Fruit fly (Drosophila melanogaster) whole organism, wandering third instar larva: Measurements from ENCODE around the gene Mlc2.

Source experiments
- Abd-B ChIP-seq: fragments of >200 bp; optimal IDR thresholded peaks from 2 replicates; lab custom pipeline; 2017; ENCODE audit warnings: missing biosample characterization, missing genetic modification characterization
- Hr83 ChIP-seq: fragments of 200-300 bp; sonication (Bioruptor generic); optimal IDR thresholded peaks from 2 replicates; lab custom pipeline; 2016; ENCODE audit warnings: missing biosample characterization, mild to moderate bottlenecking, missing genetic modification characterization, moderate library complexity; ENCODE audit not compliant: poor library complexity, severe bottlenecking
- Jra ChIP-seq: sonication (Bioruptor generic); optimal IDR thresholded peaks from 2 replicates; lab custom pipeline; 2016; ENCODE audit warnings: missing biosample characterization, missing genetic modification characterization
- Vsx2 ChIP-seq: fragments of 200-300, 225-300 bp; sonication (Bioruptor generic); optimal IDR thresholded peaks from 2 replicates; lab custom pipeline; 2018; ENCODE audit warnings: missing biosample characterization, missing genetic modification characterization; ENCODE audit not compliant: partially characterized antibody
- br ChIP-seq: fragments of 200-800 bp; sonication (Bioruptor generic); optimal IDR thresholded peaks from 2 replicates; lab custom pipeline; 2016; ENCODE audit warnings: missing biosample characterization, missing genetic modification characterization
- dl ChIP-seq, 2 experiments: fragments of 175-275, 200-275 bp in 1 of 2; fragments of 200-275 bp in 1 of 2; sonication (Bioruptor generic); optimal IDR thresholded peaks; lab custom pipeline; 2018; ENCODE audit warnings: mild to moderate bottlenecking in 2 of 2, missing biosample characterization in 2 of 2, missing genetic modification characterization in 2 of 2, moderate library complexity in 2 of 2; ENCODE audit not compliant: partially characterized antibody in 2 of 2, insufficient read depth in 1 of 2
- dmrt93B ChIP-seq: fragments of 200-800 bp; sonication (Bioruptor generic); optimal IDR thresholded peaks from 2 replicates; lab custom pipeline; 2018; ENCODE audit warnings: missing biosample characterization, mild to moderate bottlenecking, missing genetic modification characterization
- h ChIP-seq: fragments of 200-800 bp; sonication (Bioruptor generic); optimal IDR thresholded peaks from 3 replicates; lab custom pipeline; 2016; ENCODE audit warnings: missing biosample characterization, mild to moderate bottlenecking, missing genetic modification characterization

DNA sequence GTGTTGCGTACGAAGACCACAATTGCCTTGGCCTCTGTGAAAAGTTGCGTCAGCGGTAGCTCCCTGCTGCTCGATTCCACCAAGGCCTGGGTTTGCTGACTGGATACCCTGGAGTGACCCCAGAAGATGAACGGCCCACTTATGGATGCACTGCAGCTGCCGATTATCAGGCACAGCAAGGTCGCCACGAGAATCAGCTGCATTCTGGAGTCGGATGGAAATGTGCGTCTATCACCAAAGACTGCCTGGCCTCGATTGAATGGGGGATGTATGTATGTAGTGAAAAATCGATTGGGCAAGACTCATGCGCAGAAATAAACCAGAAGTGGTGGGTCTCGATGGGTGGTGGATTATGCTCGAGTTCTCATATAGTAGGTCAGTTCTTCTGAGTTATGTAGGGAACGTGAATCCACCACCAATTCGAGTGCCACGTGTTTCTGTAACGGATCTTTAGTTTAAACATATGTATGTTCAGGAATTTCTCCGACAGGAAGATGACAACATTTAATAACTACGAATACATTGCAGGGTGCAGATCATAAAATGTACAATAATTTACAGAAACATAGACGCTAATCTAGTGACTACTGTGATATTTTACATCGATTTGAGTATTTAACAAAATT lies 8.1 kb downstream of the Mlc2 start, which contains the start of gene VhaAC45RP:
- TF ChIP-seq br (GFP tag; lab: Kevin White, UChicago) = no peak
- no peak for TF ChIP-seq Hr83
- no peak for TF ChIP-seq dmrt93B (GFP tag; lab: Kevin White, UChicago)
- TF ChIP-seq h (GFP tag; lab: Kevin White, UChicago) = no peak
- TF ChIP-seq Abd-B (GFP tag; lab: Kevin White, UChicago) = no peak
- TF ChIP-seq Vsx2 = no peak
- TF ChIP-seq dl (GFP tag; optimal IDR thresholded peaks at IDR 0.05; lab: Kevin White, UChicago; ENCODE audit: insufficient read depth in 1 of 2, partially characterized antibody in 2 of 2) = no peak
- no peak for TF ChIP-seq Jra
